Fruit fly (Drosophila melanogaster) whole organism, embryonic: Measurements from ENCODE around the gene CG10747.

ENCODE experiments used
- Atf-2 ChIP-seq: fragments of 200-800 bp; sonication (Bioruptor generic); optimal IDR thresholded peaks from 2 replicates; lab custom pipeline; 2016; ENCODE audit warnings: missing biosample characterization, missing genetic modification characterization
- Awh ChIP-seq: fragments of 200-800 bp; sonication (Bioruptor generic); IDR thresholded peaks from 2 replicates; pipeline ENCODE4, ENCODE4 v1.3.6; 2022; ENCODE audit warnings: missing biosample characterization, missing genetic modification characterization
- CG12236 ChIP-seq: fragments of 200-800 bp; sonication (Bioruptor generic); optimal IDR thresholded peaks from 2 replicates; lab custom pipeline; 2016; ENCODE audit warnings: missing biosample characterization, missing genetic modification characterization
- CG1233 ChIP-seq: fragments of 200-800 bp; sonication (Bioruptor generic); optimal IDR thresholded peaks from 4 replicates; lab custom pipeline; 2018; ENCODE audit warnings: missing biosample characterization, mild to moderate bottlenecking, missing genetic modification characterization
- CG14014 ChIP-seq: fragments of 200-800 bp; sonication (Bioruptor generic); IDR thresholded peaks from 2 replicates; pipeline ENCODE4 v1.3.6; 2022; ENCODE audit warnings: missing biosample characterization, missing genetic modification characterization
- CG16813 ChIP-seq: fragments of 200-800 bp; sonication (Bioruptor generic); IDR thresholded peaks from 3 replicates; pipeline ENCODE4 v1.3.6; 2022; ENCODE audit warnings: missing biosample characterization, missing genetic modification characterization; ENCODE audit not compliant: partially characterized antibody
- CG16815 ChIP-seq: fragments of 200-800 bp; sonication (Bioruptor generic); optimal IDR thresholded peaks from 3 replicates; lab custom pipeline; 2017; ENCODE audit warnings: missing biosample characterization, mild to moderate bottlenecking, missing genetic modification characterization
- CG2678 ChIP-seq: fragments of 200-800 bp; sonication (Bioruptor generic); optimal IDR thresholded peaks from 3 replicates; lab custom pipeline; 2019; ENCODE audit warnings: missing biosample characterization, mild to moderate bottlenecking, missing genetic modification characterization, moderate library complexity
- CG30020 ChIP-seq: fragments of 200-800 bp; optimal IDR thresholded peaks from 2 replicates; lab custom pipeline; 2019; ENCODE audit warnings: missing biosample characterization, mild to moderate bottlenecking, missing genetic modification characterization, moderate library complexity
- CG30403 ChIP-seq: fragments of 200-800 bp; sonication (Bioruptor generic); optimal IDR thresholded peaks from 3 replicates; lab custom pipeline; 2016; ENCODE audit warnings: missing biosample characterization, missing genetic modification characterization
- CG32772 ChIP-seq: fragments of 200-800 bp; sonication (Bioruptor generic); IDR thresholded peaks from 2 replicates; pipeline ENCODE4 v1.3.6; 2022; ENCODE audit warnings: missing biosample characterization, missing genetic modification characterization
- CG4282 ChIP-seq: fragments of 200-800 bp; sonication (Bioruptor generic); optimal IDR thresholded peaks from 2 replicates; lab custom pipeline; 2016; ENCODE audit warnings: missing biosample characterization, missing genetic modification characterization
- CG6813 ChIP-seq: fragments of 200-800 bp; sonication (Bioruptor generic); optimal IDR thresholded peaks from 2 replicates; lab custom pipeline; 2017; ENCODE audit warnings: missing biosample characterization, missing genetic modification characterization, mild to moderate bottlenecking, moderate library complexity, missing genetic modification reagents
- CG7271 ChIP-seq: fragments of 200-800 bp; sonication (Bioruptor generic); optimal IDR thresholded peaks from 2 replicates; lab custom pipeline; 2018; ENCODE audit warnings: missing biosample characterization, mild to moderate bottlenecking, missing genetic modification characterization, moderate library complexity
- CG7357 ChIP-seq: fragments of 200-800 bp; sonication (Bioruptor generic); IDR thresholded peaks from 3 replicates; pipeline ENCODE4 v1.3.6; 2022; ENCODE audit warnings: missing biosample characterization, missing genetic modification characterization
- CG7928 ChIP-seq: fragments of 200-800 bp; sonication (Bioruptor generic); optimal IDR thresholded peaks from 2 replicates; lab custom pipeline; 2017; ENCODE audit warnings: missing biosample characterization, mild to moderate bottlenecking, missing genetic modification characterization
- CG8089 ChIP-seq: fragments of 200-800 bp; sonication (Bioruptor generic); optimal IDR thresholded peaks from 3 replicates; lab custom pipeline; 2016; ENCODE audit warnings: missing biosample characterization, missing genetic modification characterization
- CG8765 ChIP-seq: fragments of 200-800 bp; sonication (Bioruptor generic); IDR thresholded peaks from 2 replicates; pipeline ENCODE4 v1.3.6; 2022; ENCODE audit warnings: missing biosample characterization, missing genetic modification characterization
- CG9817 ChIP-seq: fragments of 200-800 bp; sonication (Bioruptor generic); optimal IDR thresholded peaks from 2 replicates; lab custom pipeline; 2018; ENCODE audit warnings: missing biosample characterization, mild to moderate bottlenecking, missing genetic modification characterization, moderate library complexity
- CG9932 ChIP-seq: fragments of 200-800 bp; sonication (Bioruptor generic); IDR thresholded peaks from 2 replicates; pipeline ENCODE4 v1.3.6; 2022; ENCODE audit warnings: missing biosample characterization, missing genetic modification characterization
- CTCF ChIP-seq: fragments of 200-800 bp; sonication (Bioruptor generic); optimal IDR thresholded peaks from 2 replicates; lab custom pipeline; 2017; ENCODE audit warnings: missing biosample characterization, mild to moderate bottlenecking, missing genetic modification characterization, moderate library complexity
- Camta ChIP-seq: fragments of 200-800 bp; sonication (Bioruptor generic); optimal IDR thresholded peaks from 2 replicates; lab custom pipeline; 2016; ENCODE audit warnings: missing biosample characterization, missing genetic modification characterization
- D19B ChIP-seq: fragments of 200-800 bp; sonication (Bioruptor generic); optimal IDR thresholded peaks from 2 replicates; lab custom pipeline; 2017; ENCODE audit warnings: missing biosample characterization, mild to moderate bottlenecking, missing genetic modification characterization
- Dref ChIP-seq: fragments of 200-800 bp; sonication (Bioruptor generic); IDR thresholded peaks from 2 replicates; pipeline ENCODE4 v1.3.6; 2022; ENCODE audit warnings: missing biosample characterization, missing genetic modification characterization
- Ets65A ChIP-seq: fragments of 200-800 bp; sonication (Bioruptor generic); peaks from one replicate; lab custom pipeline; 2016; ENCODE audit warnings: missing biosample characterization, missing genetic modification characterization
- Lim3 ChIP-seq: fragments of 200-800 bp; sonication (Bioruptor generic); IDR thresholded peaks from 2 replicates; pipeline ENCODE4 v1.3.6; 2022; ENCODE audit warnings: missing biosample characterization, missing genetic modification characterization
- Mes4 ChIP-seq: fragments of 200-800 bp; sonication (Bioruptor generic); optimal IDR thresholded peaks from 2 replicates; lab custom pipeline; 2016; ENCODE audit warnings: missing biosample characterization, missing genetic modification characterization
- Neu2 ChIP-seq: fragments of 200-800 bp; sonication (Bioruptor generic); optimal IDR thresholded peaks from 3 replicates; lab custom pipeline; 2016; ENCODE audit warnings: missing biosample characterization, missing genetic modification characterization, borderline replicate concordance
- NfI ChIP-seq: fragments of 200-800 bp; sonication (Bioruptor generic); optimal IDR thresholded peaks from 3 replicates; lab custom pipeline; 2018; ENCODE audit warnings: missing biosample characterization, mild to moderate bottlenecking, missing genetic modification characterization, moderate library complexity
- Ravus ChIP-seq: fragments of 200-800 bp; sonication (Bioruptor generic); IDR thresholded peaks from 2 replicates; pipeline ENCODE4 v1.3.6; 2022; ENCODE audit warnings: missing biosample characterization, missing genetic modification characterization
- Rfx ChIP-seq: fragments of 200-800 bp; sonication (Bioruptor generic); IDR thresholded peaks from 2 replicates; pipeline ENCODE4 v1.3.6; 2022; ENCODE audit warnings: missing biosample characterization, missing genetic modification characterization
- Sox102F ChIP-seq: fragments of 200-800 bp; sonication (Bioruptor generic); optimal IDR thresholded peaks from 2 replicates; lab custom pipeline; 2018; ENCODE audit warnings: missing biosample characterization, mild to moderate bottlenecking, missing genetic modification characterization, moderate library complexity
- Xbp1 ChIP-seq: fragments of 200-800 bp; sonication (Bioruptor generic); optimal IDR thresholded peaks from 3 replicates; lab custom pipeline; 2016; ENCODE audit warnings: missing biosample characterization, mild to moderate bottlenecking, missing genetic modification characterization
- al ChIP-seq: fragments of 200-800 bp; sonication (Bioruptor generic); IDR thresholded peaks from 2 replicates; pipeline ENCODE4 v1.3.6; 2022; ENCODE audit warnings: missing biosample characterization, missing genetic modification characterization
- ara ChIP-seq: fragments of 200-800 bp; sonication (Bioruptor generic); IDR thresholded peaks from 2 replicates; pipeline ENCODE4 v1.3.6; 2022; ENCODE audit warnings: missing biosample characterization, missing genetic modification characterization
- az2 ChIP-seq: fragments of 200-800 bp; sonication (Bioruptor generic); optimal IDR thresholded peaks from 3 replicates; lab custom pipeline; 2016; ENCODE audit warnings: missing biosample characterization, missing genetic modification characterization
- bab2 ChIP-seq: fragments of 200-800 bp; sonication (Bioruptor generic); optimal IDR thresholded peaks from 2 replicates; lab custom pipeline; 2016; ENCODE audit warnings: missing biosample characterization, missing genetic modification characterization
- caup ChIP-seq: fragments of 200-800 bp; sonication (Bioruptor generic); optimal IDR thresholded peaks from 3 replicates; lab custom pipeline; 2017; ENCODE audit warnings: missing biosample characterization, mild to moderate bottlenecking, missing genetic modification characterization, moderate library complexity; ENCODE audit not compliant: severe bottlenecking
- danr ChIP-seq: fragments of 200-800 bp; sonication (Bioruptor generic); IDR thresholded peaks from 2 replicates; pipeline ENCODE4 v1.3.6; 2022; ENCODE audit warnings: missing biosample characterization, missing genetic modification characterization
- dmrt11E ChIP-seq: fragments of 200-800 bp; sonication (Bioruptor generic); optimal IDR thresholded peaks from 3 replicates; lab custom pipeline; 2018; ENCODE audit warnings: missing biosample characterization, mild to moderate bottlenecking, missing genetic modification characterization, moderate library complexity
- eve ChIP-seq, 2 experiments: fragments of >200 bp; optimal IDR thresholded peaks; 2 replicates each; lab custom pipeline; 2017; ENCODE audit warnings: missing biosample characterization in 2 of 2, missing genetic modification characterization in 2 of 2
- fd64A ChIP-seq: fragments of 200-800 bp; sonication (Bioruptor generic); optimal IDR thresholded peaks from 3 replicates; lab custom pipeline; 2018; ENCODE audit warnings: missing biosample characterization, mild to moderate bottlenecking, missing genetic modification characterization
- grn ChIP-seq: fragments of 200-800 bp; sonication (Bioruptor generic); optimal IDR thresholded peaks from 3 replicates; lab custom pipeline; 2017; ENCODE audit warnings: missing biosample characterization, missing genetic modification characterization
- hth ChIP-seq: fragments of >200 bp; optimal IDR thresholded peaks from 2 replicates; lab custom pipeline; 2017; ENCODE audit warnings: inconsistent platforms
- luna ChIP-seq: fragments of 200-800 bp; sonication (Bioruptor generic); optimal IDR thresholded peaks from 2 replicates; lab custom pipeline; 2016; ENCODE audit warnings: missing biosample characterization, missing genetic modification characterization
- p53 ChIP-seq: fragments of 200-800 bp; sonication (Bioruptor generic); optimal IDR thresholded peaks from 2 replicates; lab custom pipeline; 2016; ENCODE audit warnings: missing biosample characterization, missing genetic modification characterization
- phol ChIP-seq: fragments of 200-800 bp; sonication (Bioruptor generic); optimal IDR thresholded peaks from 3 replicates; lab custom pipeline; 2018; ENCODE audit warnings: missing biosample characterization, mild to moderate bottlenecking, missing genetic modification characterization, moderate library complexity
- pzg ChIP-seq: fragments of 200-800 bp; sonication (Bioruptor generic); optimal IDR thresholded peaks from 3 replicates; lab custom pipeline; 2018; ENCODE audit warnings: missing biosample characterization, mild to moderate bottlenecking, missing genetic modification characterization, moderate library complexity
- wor ChIP-seq: fragments of 200-800 bp; sonication (Bioruptor generic); IDR thresholded peaks from 2 replicates; pipeline ENCODE4 v1.3.6; 2022; ENCODE audit warnings: missing biosample characterization, missing genetic modification characterization
- yki ChIP-seq: fragments of >200 bp; optimal IDR thresholded peaks from 3 replicates; lab custom pipeline; 2018
- zfh1 ChIP-seq: fragments of 200-800 bp; sonication (Bioruptor generic); IDR thresholded peaks from 3 replicates; pipeline ENCODE4 v1.3.6; 2022; ENCODE audit warnings: missing biosample characterization, missing genetic modification characterization

CG10747 gene

dm6 chr2L:20086295-20087096, 4.7 kb downstream of the CG10747 start (continued):
- peak; percentile 95 for TF ChIP-seq grn (GFP tag; lab: Kevin White, UChicago)
- TF ChIP-seq CTCF (GFP tag; lab: Kevin White, UChicago): peak; percentile 40
- no peak for TF ChIP-seq hth (lab: Kevin White, UChicago)
- peak; percentile 83 for TF ChIP-seq Xbp1 (GFP tag; lab: Kevin White, UChicago)
- peak; percentile 25 for TF ChIP-seq Ravus (GFP tag; lab: Robert Waterston, UW)
- TF ChIP-seq fd64A: peak; percentile 77
- TF ChIP-seq CG2678: peak; percentile 87
- TF ChIP-seq CG9817 (tag; lab: Kevin White, UChicago): peak; percentile 57
- TF ChIP-seq zfh1 (GFP tag; lab: Robert Waterston, UW): peak; percentile 88
- peak; percentile 74 for TF ChIP-seq caup (GFP tag; lab: Kevin White, UChicago)
- TF ChIP-seq CG32772: peak; percentile 85
- peak; percentile 86 for TF ChIP-seq CG14014 (GFP tag; lab: Robert Waterston, UW)
- TF ChIP-seq Camta (GFP tag; lab: Kevin White, UChicago): peak; percentile 78
- peak; percentile 84 for TF ChIP-seq az2 (GFP tag; lab: Kevin White, UChicago)
- TF ChIP-seq NfI: peak; percentile 78
- no peak for TF ChIP-seq CG16813 (GFP tag; lab: Robert Waterston, UW)
- peak; percentile 69 for TF ChIP-seq p53
- no peak for TF ChIP-seq luna (GFP tag; lab: Kevin White, UChicago)
- peak; percentile 83 for TF ChIP-seq phol
- TF ChIP-seq Dref: no peak
- no peak for TF ChIP-seq CG7928 (GFP tag; lab: Kevin White, UChicago)
- peak; percentile 83 for TF ChIP-seq CG8089 (GFP tag; lab: Kevin White, UChicago)
- 0 out of 2 replicates have a peak, but pooled peaks have one; percentile 7 for TF ChIP-seq Lim3 (GFP tag; lab: Robert Waterston, UW)
- no peak for TF ChIP-seq Neu2 (GFP tag; lab: Kevin White, UChicago)
- TF ChIP-seq yki (lab: Kevin White, UChicago): no peak
- peak; percentile 84 for TF ChIP-seq CG1233 (GFP tag; lab: Kevin White, UChicago)
- TF ChIP-seq CG4282: peak; percentile 65
- peak; percentile 85 for TF ChIP-seq bab2 (GFP tag; lab: Kevin White, UChicago)
- TF ChIP-seq Ets65A (GFP tag; lab: Kevin White, UChicago): peak; percentile 91
- TF ChIP-seq dmrt11E (tag; lab: Kevin White, UChicago): peak; percentile 80
- TF ChIP-seq CG16815: peak; percentile 53
- peak; percentile 50 for TF ChIP-seq CG9932 (GFP tag; lab: Robert Waterston, UW)
- peak; percentile 62 for TF ChIP-seq D19B (GFP tag; lab: Kevin White, UChicago)
- TF ChIP-seq ara: peak; percentile 93
- TF ChIP-seq CG7271 (tag; lab: Kevin White, UChicago): peak; percentile 22
- peak; percentile 81 for TF ChIP-seq CG30403 (GFP tag; lab: Kevin White, UChicago)
- no peak for TF ChIP-seq CG30020 (tag; lab: Kevin White, UChicago)
- TF ChIP-seq eve (GFP tag; optimal IDR thresholded peaks at IDR 0.05; lab: Kevin White, UChicago): no peak
- peak; percentile 55; the same call in 2 of the 3 replicates for TF ChIP-seq CG7357 (GFP tag; lab: Robert Waterston, UW)
- peak; percentile 79 for TF ChIP-seq Atf-2
- TF ChIP-seq Mes4 (GFP tag; lab: Kevin White, UChicago): peak; percentile 78
- peak; percentile 88 for TF ChIP-seq Sox102F
- TF ChIP-seq CG12236 (GFP tag; lab: Kevin White, UChicago): peak; percentile 88
- peak; percentile 63 for TF ChIP-seq danr
- TF ChIP-seq Rfx (GFP tag; lab: Robert Waterston, UW): peak; percentile 73
- TF ChIP-seq wor: peak; percentile 79
- peak; percentile 90 for TF ChIP-seq Awh (GFP tag; lab: Robert Waterston, UW)
- TF ChIP-seq CG8765: peak; percentile 55; the same call in 1 of the 2 replicates
- TF ChIP-seq CG6813: peak; percentile 74
- TF ChIP-seq al (GFP tag; lab: Robert Waterston, UW): no peak
- TF ChIP-seq pzg (GFP tag; lab: Kevin White, UChicago): no peak
